Fruit fly (Drosophila melanogaster): ENCODE data around the gene CG10469.
A peak's percentile ranks its signal among the peaks of the same experiment; 100 is the strongest.

CG10469 gene

DNA sequence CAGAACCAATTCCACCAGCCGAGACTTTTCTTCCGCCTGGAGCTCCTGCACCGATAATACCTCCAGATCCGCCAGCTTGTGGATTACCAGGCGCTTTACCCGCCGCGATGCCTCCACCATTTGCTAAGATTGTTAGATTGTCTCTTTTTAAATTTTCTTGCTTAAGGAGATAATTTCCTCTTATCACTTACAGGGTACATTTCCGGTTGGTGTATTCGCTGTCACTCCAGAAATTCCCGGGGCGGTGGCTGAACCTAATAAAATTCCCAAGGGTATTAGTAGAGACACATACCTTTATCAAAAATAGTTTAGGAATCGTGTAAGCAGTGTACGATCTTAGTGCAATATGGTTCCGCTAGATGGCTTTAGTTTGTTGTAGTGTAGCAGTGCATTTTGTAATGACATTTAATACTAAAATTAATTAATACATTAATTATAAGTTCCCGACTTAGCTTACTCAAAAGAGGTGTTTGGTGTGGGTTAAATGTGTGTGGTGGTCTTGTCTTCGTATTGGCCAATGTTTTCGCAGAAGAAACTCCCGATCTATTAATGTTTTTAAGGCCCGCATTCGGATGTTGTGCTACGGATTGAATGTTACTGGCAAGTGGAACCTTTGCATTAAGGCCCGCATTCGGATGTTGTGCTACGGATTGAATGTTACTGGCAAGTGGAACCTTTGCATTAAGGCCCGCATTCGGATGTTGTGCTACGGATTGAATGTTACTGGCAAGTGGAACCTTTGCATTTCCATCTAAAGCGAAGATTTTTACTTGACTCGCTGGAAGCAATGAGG lies 31.7 kb upstream of the CG10469 start (continued):
- TF ChIP-seq HLHmδ (GFP tag; optimal IDR thresholded peaks at IDR 0.05) (peak; percentile 97), CG10209 (GFP tag; optimal IDR thresholded peaks at IDR 0.05) (peak; percentile 73), CG8765 (GFP tag; IDR thresholded peaks at IDR 0.05) (no peak), unc-4 (GFP tag; IDR thresholded peaks at IDR 0.05; ENCODE audit: partially characterized antibody) (no peak), wor (GFP tag; IDR thresholded peaks at IDR 0.05) (peak; percentile 18; the same call in 1 of the 2 replicates), H15 (GFP tag; IDR thresholded peaks at IDR 0.05) (peak; percentile 83), CG11723 (GFP tag; optimal IDR thresholded peaks at IDR 0.05) (peak; percentile 40), C15 (GFP tag; IDR thresholded peaks at IDR 0.05) (peak; percentile 81), CG9797 (GFP tag; optimal IDR thresholded peaks at IDR 0.05) (peak; percentile 29), maf-S (GFP tag; optimal IDR thresholded peaks at IDR 0.05) (peak; percentile 50), hkb (optimal IDR thresholded peaks at IDR 0.05) (peak; percentile 59), hkb (GFP tag; IDR thresholded peaks at IDR 0.05) (peak; percentile 91), CG10274 (GFP tag; optimal IDR thresholded peaks at IDR 0.05) (peak; percentile 69), luna (GFP tag; optimal IDR thresholded peaks at IDR 0.05) (peak; percentile 81), dan (GFP tag; IDR thresholded peaks at IDR 0.05) (no peak), phol (tag; optimal IDR thresholded peaks at IDR 0.05) (peak; percentile 70), gcm2 (GFP tag; optimal IDR thresholded peaks at IDR 0.05) (no peak), BtbVII (GFP tag; optimal IDR thresholded peaks at IDR 0.05) (peak; percentile 85), CG18764 (GFP tag; optimal IDR thresholded peaks at IDR 0.05) (peak; percentile 67), CG6272 (GFP tag; IDR thresholded peaks at IDR 0.05) (peak; percentile 55), CG31224 (GFP tag; IDR thresholded peaks at IDR 0.05) (peak; percentile 68), en (GFP tag; optimal IDR thresholded peaks at IDR 0.05) (peak; percentile 77), CG11504 (tag; optimal IDR thresholded peaks at IDR 0.05) (peak; percentile 13), Lim3 (GFP tag; IDR thresholded peaks at IDR 0.05) (no peak), CG7271 (tag; optimal IDR thresholded peaks at IDR 0.05) (peak; percentile 87), Stat92E (GFP tag; optimal IDR thresholded peaks at IDR 0.05) (no peak), Nf-YB (GFP tag; optimal IDR thresholded peaks at IDR 0.05) (peak; percentile 45), Atf-2 (GFP tag; optimal IDR thresholded peaks at IDR 0.05) (no peak), p53 (GFP tag; optimal IDR thresholded peaks at IDR 0.05) (peak; percentile 70), Hey (tag; optimal IDR thresholded peaks at IDR 0.05) (peak; percentile 43), Hand (GFP tag; optimal IDR thresholded peaks at IDR 0.05) (no peak), Dip3 (GFP tag; optimal IDR thresholded peaks at IDR 0.05) (no peak), CG33557 (GFP tag; optimal IDR thresholded peaks at IDR 0.05) (peak; percentile 50), CG12219 (GFP tag; optimal IDR thresholded peaks at IDR 0.05) (peak; percentile 76), CG2202 (tag; optimal IDR thresholded peaks at IDR 0.05) (peak; percentile 59), CG14014 (GFP tag; IDR thresholded peaks at IDR 0.05) (peak; percentile 70; the same call in 1 of the 2 replicates), aop (GFP tag; IDR thresholded peaks at IDR 0.05) (no peak), wdn (GFP tag; IDR thresholded peaks at IDR 0.05) (peak; percentile 49; the same call in 1 of the 2 replicates), h (optimal IDR thresholded peaks at IDR 0.05) (no peak), Tbp (GFP tag; optimal IDR thresholded peaks at IDR 0.05) (no peak), Awh (GFP tag; IDR thresholded peaks at IDR 0.05) (peak; percentile 90), pb (GFP tag; optimal IDR thresholded peaks at IDR 0.05) (peak; percentile 84), amos (GFP tag; IDR thresholded peaks at IDR 0.05; ENCODE audit: partially characterized antibody) (no peak), CkIIα-i1 (GFP tag; IDR thresholded peaks at IDR 0.05) (no peak; the same call in 1 of the 2 replicates), repo (GFP tag; optimal IDR thresholded peaks at IDR 0.05) (peak; percentile 64), cato (GFP tag; optimal IDR thresholded peaks at IDR 0.05; ENCODE audit: borderline replicate concordance) (no peak), CG5953 (GFP tag; IDR thresholded peaks at IDR 0.05) (peak; percentile 79), ara (GFP tag; IDR thresholded peaks at IDR 0.05) (peak; percentile 83), dysf (GFP tag; IDR thresholded peaks at IDR 0.05) (peak; percentile 79; the same call in 2 of the 3 replicates), trem (tag; optimal IDR thresholded peaks at IDR 0.05) (peak; percentile 41)
